Fruit fly (Drosophila melanogaster): ENCODE measurements around the gene Cp7Fb.

Gene Cp7Fb

DNA sequence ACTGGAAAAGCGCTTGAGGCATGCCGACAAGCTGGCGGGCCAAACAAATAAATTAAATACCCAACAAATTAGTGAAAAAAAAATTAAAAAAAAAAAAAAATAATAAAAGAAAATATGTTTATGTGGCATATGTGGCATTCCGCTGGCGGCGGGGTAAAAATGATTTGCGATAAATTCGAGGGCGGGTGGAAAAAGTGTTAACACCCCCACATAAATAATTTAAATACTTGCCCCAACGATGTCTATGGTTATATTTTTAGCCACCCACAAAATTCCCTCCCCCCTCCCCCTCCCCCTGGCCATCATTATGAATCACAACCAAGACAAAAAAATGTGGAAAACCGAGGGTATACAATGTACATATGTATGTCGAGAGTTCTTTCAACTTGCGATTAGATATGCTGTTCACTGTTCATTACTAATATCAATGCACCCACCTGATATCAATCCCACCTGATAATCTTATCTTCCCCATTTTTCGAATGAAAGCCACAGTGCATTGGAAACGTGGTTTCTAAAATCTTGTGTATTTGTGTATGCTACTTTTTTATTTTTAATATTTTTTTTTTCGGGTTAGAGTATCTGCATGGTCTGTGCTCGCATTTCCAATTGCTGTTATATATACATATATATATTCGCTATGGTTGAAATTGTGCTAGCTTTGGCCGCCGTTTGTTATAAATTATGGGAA, 23.3 kb upstream of the Cp7Fb start (continued):
- TF ChIP-seq Rfx (GFP tag; IDR thresholded peaks at IDR 0.05) (no peak; the same call in 1 of the 2 replicates), ssp (GFP tag; IDR thresholded peaks at IDR 0.05) (no peak), sr (GFP tag; IDR thresholded peaks at IDR 0.05) (peak; percentile 43; the same call in 1 of the 3 replicates), eve (GFP tag; optimal IDR thresholded peaks at IDR 0.05) (no peak), az2 (GFP tag; optimal IDR thresholded peaks at IDR 0.05) (no peak), wdn (GFP tag; IDR thresholded peaks at IDR 0.05) (no peak), CG14860 (GFP tag; IDR thresholded peaks at IDR 0.05; ENCODE audit: partially characterized antibody) (no peak), kay (GFP tag; optimal IDR thresholded peaks at IDR 0.05) (peak; percentile 35), HmgD (GFP tag; optimal IDR thresholded peaks at IDR 0.05) (no peak), Drgx (GFP tag; IDR thresholded peaks at IDR 0.05) (no peak), crol (GFP tag; IDR thresholded peaks at IDR 0.05) (peak; percentile 73), ham (GFP tag; IDR thresholded peaks at IDR 0.05) (no peak), CG17912 (GFP tag; optimal IDR thresholded peaks at IDR 0.05) (no peak), chn (GFP tag; optimal IDR thresholded peaks at IDR 0.05) (no peak), CG32772 (GFP tag; IDR thresholded peaks at IDR 0.05) (no peak), Abd-B (GFP tag; optimal IDR thresholded peaks at IDR 0.05) (no peak), grn (GFP tag; optimal IDR thresholded peaks at IDR 0.05) (peak; percentile 75), CTCF (GFP tag; optimal IDR thresholded peaks at IDR 0.05) (no peak), CG7839 (tag; optimal IDR thresholded peaks at IDR 0.05) (peak; percentile 12), CG17568 (GFP tag; optimal IDR thresholded peaks at IDR 0.05) (no peak), lilli (GFP tag; optimal IDR thresholded peaks at IDR 0.05) (peak; percentile 4), CG18262 (tag; optimal IDR thresholded peaks at IDR 0.05) (no peak), otp (GFP tag; IDR thresholded peaks at IDR 0.05) (no peak), gem (tag; optimal IDR thresholded peaks at IDR 0.05) (peak; percentile 27)

dm6 chrX:8452163-8452562, 21.5 kb upstream of the Cp7Fb start:
- TF ChIP-seq vnd (GFP tag; IDR thresholded peaks at IDR 0.05; ENCODE audit: partially characterized antibody) (peak; percentile 99), CG11696 (GFP tag; IDR thresholded peaks at IDR 0.05) (no peak), tx (GFP tag; optimal IDR thresholded peaks at IDR 0.05) (no peak), CG8281 (tag; optimal IDR thresholded peaks at IDR 0.05) (no peak), unc-4 (GFP tag; IDR thresholded peaks at IDR 0.05; ENCODE audit: partially characterized antibody) (peak; percentile 77), CG6791 (GFP tag; IDR thresholded peaks at IDR 0.05; ENCODE audit: partially characterized antibody) (peak; percentile 100), Ptx1 (GFP tag; IDR thresholded peaks at IDR 0.05) (no peak), pzg (GFP tag; optimal IDR thresholded peaks at IDR 0.05) (no peak), bbx (GFP tag; IDR thresholded peaks at IDR 0.05; ENCODE audit: partially characterized antibody) (peak; percentile 61; the same call in 1 of the 2 replicates), tap (tag; optimal IDR thresholded peaks at IDR 0.05) (no peak), NK7.1 (GFP tag; optimal IDR thresholded peaks at IDR 0.05) (no peak), CG34224 (GFP tag; IDR thresholded peaks at IDR 0.05; ENCODE audit: partially characterized antibody) (peak; percentile 100), knrl (GFP tag; IDR thresholded peaks at IDR 0.05; ENCODE audit: partially characterized antibody) (peak; percentile 48; the same call in 2 of the 3 replicates), hb (GFP tag; IDR thresholded peaks at IDR 0.05; ENCODE audit: partially characterized antibody) (peak; percentile 100), BtbVII (GFP tag; optimal IDR thresholded peaks at IDR 0.05) (no peak), pum (GFP tag; optimal IDR thresholded peaks at IDR 0.05) (no peak), fd3F (GFP tag; optimal IDR thresholded peaks at IDR 0.05) (no peak), Hsf (GFP tag; optimal IDR thresholded peaks at IDR 0.05) (no peak), ranshi (GFP tag; IDR thresholded peaks at IDR 0.05) (no peak), sqz (GFP tag; optimal IDR thresholded peaks at IDR 0.05) (no peak), CG7963 (GFP tag; IDR thresholded peaks at IDR 0.05; ENCODE audit: partially characterized antibody) (peak; percentile 100), CG13287 (GFP tag; IDR thresholded peaks at IDR 0.05; ENCODE audit: partially characterized antibody) (peak; percentile 85), run (tag; optimal IDR thresholded peaks at IDR 0.05) (no peak), CG10959 (GFP tag; IDR thresholded peaks at IDR 0.05) (no peak), slbo (GFP tag; IDR thresholded peaks at IDR 0.05) (no peak), CG17568 (GFP tag; optimal IDR thresholded peaks at IDR 0.05) (no peak), CG2129 (GFP tag; IDR thresholded peaks at IDR 0.05; ENCODE audit: partially characterized antibody) (peak; percentile 51; the same call in 1 of the 2 replicates), CG10462 (GFP tag; optimal IDR thresholded peaks at IDR 0.05) (no peak)

Data from whole organism, embryonic.